Worm (Caenorhabditis elegans) whole organism, late embryonic: ENCODE data around the gene pitp-1.

Experiments
- F13H6.1 ChIP-seq: sonication (generic microtip); optimal IDR thresholded peaks from 2 replicates; lab custom pipeline; 2016; ENCODE audit warnings: missing genetic modification characterization, missing compliant biosample characterization
- K02D7.2 ChIP-seq: sonication (generic microtip); optimal IDR thresholded peaks from 2 replicates; lab custom pipeline; 2017; ENCODE audit warnings: mild to moderate bottlenecking, missing genetic modification characterization, missing compliant biosample characterization
- Y22D7AL.16 ChIP-seq: sonication (generic microtip); optimal IDR thresholded peaks from 2 replicates; lab custom pipeline; 2016; ENCODE audit warnings: missing genetic modification characterization, missing compliant biosample characterization
- ama-1 ChIP-seq: fragments of 150-350 bp; optimal IDR thresholded peaks from 2 replicates; lab custom pipeline; 2014
- ceh-19 ChIP-seq: fragments of 200-800 bp; sonication (Bioruptor generic); optimal IDR thresholded peaks from 2 replicates; lab custom pipeline; 2018; ENCODE audit warnings: mild to moderate bottlenecking, missing genetic modification characterization, missing compliant biosample characterization
- ceh-2 ChIP-seq: sonication (generic microtip); optimal IDR thresholded peaks from 2 replicates; lab custom pipeline; 2016; ENCODE audit warnings: missing genotype, missing genetic modification characterization, missing compliant biosample characterization
- ceh-22 ChIP-seq: sonication (generic microtip); optimal IDR thresholded peaks from 2 replicates; lab custom pipeline; 2017; ENCODE audit warnings: missing biosample characterization, missing genetic modification characterization
- ceh-31 ChIP-seq: sonication (generic microtip); optimal IDR thresholded peaks from 2 replicates; lab custom pipeline; 2016; ENCODE audit warnings: missing genetic modification characterization, missing compliant biosample characterization
- ceh-6 ChIP-seq: fragments of 200-800 bp; sonication (Bioruptor generic); optimal IDR thresholded peaks from 2 replicates; lab custom pipeline; 2018; ENCODE audit warnings: mild to moderate bottlenecking, missing genetic modification characterization, missing compliant biosample characterization
- ceh-9 ChIP-seq: sonication (generic microtip); optimal IDR thresholded peaks from 2 replicates; lab custom pipeline; 2016; ENCODE audit warnings: mild to moderate bottlenecking, missing genetic modification characterization, inconsistent platforms, missing compliant biosample characterization
- che-1 ChIP-seq: sonication (generic microtip); optimal IDR thresholded peaks from 2 replicates; lab custom pipeline; 2016; ENCODE audit warnings: mild to moderate bottlenecking, missing genetic modification characterization, missing compliant biosample characterization
- elt-2 ChIP-seq: sonication (generic microtip); optimal IDR thresholded peaks from 2 replicates; lab custom pipeline; 2016; ENCODE audit warnings: missing genetic modification reagents, missing genetic modification characterization, missing compliant biosample characterization
- elt-4 ChIP-seq: sonication (generic microtip); optimal IDR thresholded peaks from 2 replicates; lab custom pipeline; 2016; ENCODE audit warnings: missing genetic modification characterization, missing compliant biosample characterization
- ets-4 ChIP-seq: sonication (generic microtip); optimal IDR thresholded peaks from 2 replicates; lab custom pipeline; 2016; ENCODE audit warnings: missing genetic modification characterization, missing compliant biosample characterization
- fax-1 ChIP-seq: sonication (generic microtip); optimal IDR thresholded peaks from 2 replicates; lab custom pipeline; 2016; ENCODE audit warnings: missing genotype, missing genetic modification characterization, missing compliant biosample characterization
- fkh-10 ChIP-seq: fragments of 150-350 bp; optimal IDR thresholded peaks from 2 replicates; lab custom pipeline; 2014; ENCODE audit warnings: missing biosample characterization, missing genetic modification reagents, missing genetic modification characterization
- gmeb-2 ChIP-seq: sonication (generic microtip); optimal IDR thresholded peaks from 2 replicates; lab custom pipeline; 2016; ENCODE audit warnings: missing genetic modification characterization, inconsistent platforms, missing compliant biosample characterization
- hlh-13 ChIP-seq: fragments of 200-800 bp; sonication (Bioruptor generic); optimal IDR thresholded peaks from 2 replicates; lab custom pipeline; 2018; ENCODE audit warnings: mild to moderate bottlenecking, missing genetic modification characterization, missing compliant biosample characterization
- hlh-15 ChIP-seq: sonication (generic microtip); optimal IDR thresholded peaks from 2 replicates; lab custom pipeline; 2016; ENCODE audit warnings: missing genetic modification characterization, missing compliant biosample characterization
- lin-11 ChIP-seq: fragments of 200-800 bp; sonication (Bioruptor generic); optimal IDR thresholded peaks from 2 replicates; lab custom pipeline; 2018; ENCODE audit warnings: mild to moderate bottlenecking, missing genetic modification characterization, missing compliant biosample characterization
- nhr-11 ChIP-seq: fragments of 150-350 bp; optimal IDR thresholded peaks from 2 replicates; lab custom pipeline; 2014; ENCODE audit warnings: missing biosample characterization, missing genetic modification characterization
- npax-4 ChIP-seq: sonication (generic microtip); optimal IDR thresholded peaks from 2 replicates; lab custom pipeline; 2016; ENCODE audit warnings: missing genetic modification characterization, missing compliant biosample characterization
- odd-2 ChIP-seq: sonication (generic microtip); optimal IDR thresholded peaks from 2 replicates; lab custom pipeline; 2017; ENCODE audit warnings: antibody characterized with exemption, mild to moderate bottlenecking, missing genetic modification characterization, missing compliant biosample characterization
- pag-3 ChIP-seq: sonication (generic microtip); optimal IDR thresholded peaks from 2 replicates; lab custom pipeline; 2016; ENCODE audit warnings: missing compliant biosample characterization, missing genetic modification characterization, borderline replicate concordance
- pat-9 ChIP-seq: fragments of 200-800 bp; sonication (Bioruptor generic); optimal IDR thresholded peaks from 2 replicates; lab custom pipeline; 2018; ENCODE audit warnings: mild to moderate bottlenecking, missing genetic modification characterization, moderate library complexity, missing compliant biosample characterization
- pax-1 ChIP-seq: fragments of 150-350 bp; optimal IDR thresholded peaks from 2 replicates; lab custom pipeline; 2014; ENCODE audit warnings: missing biosample characterization, missing genetic modification characterization
- pros-1 ChIP-seq: fragments of 150-350 bp; optimal IDR thresholded peaks from 2 replicates; lab custom pipeline; 2014; ENCODE audit warnings: missing biosample characterization, missing genetic modification reagents, missing genetic modification characterization
- rnt-1 ChIP-seq: sonication (generic microtip); optimal IDR thresholded peaks from 2 replicates; lab custom pipeline; 2016; ENCODE audit warnings: missing genetic modification characterization, missing compliant biosample characterization
- sox-2 ChIP-seq: fragments of 200-800 bp; sonication (Bioruptor generic); IDR thresholded peaks from 2 replicates; pipeline ENCODE4 v1.3.6; 2022; ENCODE audit warnings: missing genetic modification reagents, missing genetic modification characterization, missing compliant biosample characterization
- sox-4 ChIP-seq: sonication (generic microtip); optimal IDR thresholded peaks from 2 replicates; lab custom pipeline; 2017; ENCODE audit warnings: mild to moderate bottlenecking, missing genetic modification characterization, inconsistent platforms, missing compliant biosample characterization
- tbx-2 ChIP-seq: sonication (generic microtip); optimal IDR thresholded peaks from 2 replicates; lab custom pipeline; 2016; ENCODE audit warnings: missing genetic modification characterization, missing compliant biosample characterization
- ttx-3 ChIP-seq: sonication (generic microtip); optimal IDR thresholded peaks from 2 replicates; lab custom pipeline; 2016; ENCODE audit warnings: missing genetic modification reagents, missing genetic modification characterization, missing compliant biosample characterization
- unc-55 ChIP-seq: sonication (generic microtip); optimal IDR thresholded peaks from 2 replicates; lab custom pipeline; 2017; ENCODE audit warnings: missing biosample characterization, missing genetic modification reagents, missing genetic modification characterization
- unc-86 ChIP-seq: sonication (generic microtip); optimal IDR thresholded peaks from 2 replicates; lab custom pipeline; 2016; ENCODE audit warnings: missing genetic modification characterization, missing compliant biosample characterization

pitp-1 gene

DNA sequence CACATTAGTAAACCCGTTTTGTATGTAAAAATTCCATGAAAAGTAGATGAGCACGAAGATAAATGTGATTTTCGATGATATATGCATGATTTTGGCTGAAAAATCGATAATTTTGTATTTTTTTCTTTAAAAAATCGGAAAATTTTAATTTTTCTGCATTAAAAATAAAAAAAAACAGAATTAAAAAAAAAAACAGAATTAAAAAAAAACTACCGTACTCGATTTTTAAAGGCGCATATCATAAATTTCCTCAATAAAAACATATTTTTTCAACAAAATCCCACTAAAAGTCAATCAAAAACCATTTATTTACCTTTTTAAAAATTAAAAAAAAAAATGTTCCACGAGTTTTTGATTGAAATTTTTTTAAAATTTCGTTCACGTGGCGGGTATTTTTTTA is 36.5 kb downstream of the pitp-1 start, which contains the start of gene gly-14:
TSS of gene gly-14 (minus strand) at position 101 of the 400 bp plus-strand sequence.
- TF ChIP-seq sox-2 (GFP tag; lab: Robert Waterston, UW) (no peak), Y22D7AL.16 (tag; lab: Kevin White, UChicago) (no peak), fax-1 (tag; lab: Kevin White, UChicago) (no peak), ceh-2 (tag; lab: Kevin White, UChicago) (no peak), K02D7.2 (tag; lab: Kevin White, UChicago) (no peak), odd-2 (tag; lab: Kevin White, UChicago) (no peak), hlh-15 (tag; lab: Kevin White, UChicago) (no peak), ceh-22 (tag; lab: Kevin White, UChicago) (no peak), pag-3 (tag; lab: Kevin White, UChicago) (no peak), ceh-19 (GFP tag; lab: Kevin White, UChicago) (no peak), pat-9 (tag; lab: Kevin White, UChicago) (no peak), ets-4 (tag; lab: Kevin White, UChicago) (no peak), ttx-3 (tag; lab: Kevin White, UChicago) (no peak), nhr-11 (no peak), ceh-6 (no peak), tbx-2 (tag; lab: Kevin White, UChicago) (no peak), che-1 (tag; lab: Kevin White, UChicago) (no peak), pax-1 (no peak), rnt-1 (tag; lab: Kevin White, UChicago) (no peak)

DNA sequence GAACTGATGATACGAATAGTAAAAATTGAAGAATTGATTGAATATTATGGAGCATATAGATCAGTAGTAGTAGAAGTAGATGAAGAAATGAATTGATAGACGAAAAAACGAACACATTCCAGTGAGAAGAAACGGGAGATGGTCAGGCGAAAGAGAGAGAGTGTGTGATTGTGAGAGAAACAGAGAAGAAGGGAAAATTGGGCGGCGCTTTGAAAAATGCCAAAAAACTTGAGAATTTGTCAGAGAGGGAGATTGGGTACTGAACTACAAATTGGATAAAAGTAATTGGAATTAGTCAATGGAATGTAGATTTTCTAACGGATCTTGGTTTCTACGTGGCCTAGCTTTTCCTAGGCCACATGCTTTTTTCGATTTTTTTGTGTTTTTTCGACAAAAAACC is 41.4 kb downstream of the pitp-1 start, which contains the start of gene C34C12.7:
TSS of gene C34C12.7 (minus strand) at position 118 of the 400 bp plus-strand sequence.
- TF ChIP-seq elt-4 (tag; lab: Kevin White, UChicago) (no peak), hlh-13 (GFP tag; lab: Kevin White, UChicago) (no peak), ama-1 (lab: Kevin White, UChicago) (no peak), ceh-31 (no peak)

DNA sequence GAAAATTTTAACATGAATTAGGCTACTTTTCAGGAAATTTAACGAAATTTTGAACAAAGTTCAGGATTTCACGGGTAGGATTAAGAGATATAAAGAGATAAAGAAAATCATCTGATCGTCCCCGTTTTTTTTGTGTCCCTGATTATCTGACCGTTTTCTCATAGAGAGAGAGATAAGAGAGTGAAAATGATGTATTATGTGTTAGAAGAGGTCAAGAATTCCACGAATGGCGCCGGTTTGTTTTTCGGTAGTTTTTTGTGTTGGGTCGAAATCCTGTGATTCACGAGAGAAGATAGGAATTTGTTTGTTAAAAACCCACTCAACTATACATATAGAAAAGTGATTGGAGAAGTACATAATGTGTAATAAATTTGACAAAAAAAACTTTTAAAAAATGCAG is 42.5 kb downstream of the pitp-1 start:
- TF ChIP-seq npax-4 (tag; lab: Kevin White, UChicago) = no peak
- no peak for TF ChIP-seq elt-2 (tag; lab: Kevin White, UChicago)
- TF ChIP-seq, all 69 proteins: peak for 0

DNA sequence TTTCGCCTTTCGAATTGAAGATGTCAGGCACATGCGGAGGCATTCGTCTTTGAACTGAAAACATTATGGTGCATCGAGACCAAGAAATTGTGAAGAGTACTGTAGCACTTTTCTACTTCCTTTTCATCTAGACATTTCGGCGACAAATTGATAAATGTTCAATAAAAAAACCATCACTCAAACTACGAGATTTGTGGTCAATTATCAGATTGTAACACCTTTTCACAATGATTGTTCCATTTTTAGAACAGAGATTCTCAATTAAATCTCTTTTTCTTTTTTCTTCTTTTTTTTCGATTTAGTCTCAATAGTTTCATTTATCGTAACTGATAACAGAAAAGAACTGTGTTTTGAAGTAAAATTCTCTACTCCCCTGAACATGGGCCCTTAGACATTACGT is 43.5 kb downstream of the pitp-1 start:
- TF ChIP-seq gmeb-2 (tag; lab: Kevin White, UChicago) (no peak), ceh-9 (no peak)

DNA sequence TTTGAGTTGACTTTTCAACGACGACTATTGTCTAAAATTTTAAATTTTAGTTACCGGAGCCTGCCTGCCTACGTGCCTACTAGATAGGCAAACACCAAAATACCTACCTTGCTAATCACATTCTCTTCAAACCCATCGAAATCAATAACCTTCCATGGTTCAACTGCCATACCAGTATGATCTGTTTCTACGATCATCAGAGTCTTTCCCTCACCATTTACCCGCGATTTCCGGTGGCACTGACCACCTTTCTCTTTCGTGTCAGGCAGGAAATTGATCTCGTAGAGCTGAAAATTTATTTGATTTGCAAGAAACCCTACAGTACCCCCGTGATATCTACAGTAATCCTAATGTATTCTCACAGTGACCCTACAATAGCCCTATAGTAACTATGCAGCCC is 44.6 kb downstream of the pitp-1 start:
- TF ChIP-seq ama-1 (lab: Kevin White, UChicago) = no peak
- no peak for TF ChIP-seq unc-55 (GFP tag; lab: Kevin White, UChicago)
- no peak for TF ChIP-seq nhr-11
- TF ChIP-seq unc-86 (tag; lab: Kevin White, UChicago) = no peak
- TF ChIP-seq F13H6.1 (tag; lab: Kevin White, UChicago) = no peak
- no peak for TF ChIP-seq fkh-10 (GFP tag; lab: Kevin White, UChicago)
- no peak for TF ChIP-seq pax-1
- TF ChIP-seq lin-11 (tag; lab: Kevin White, UChicago) = no peak
- no peak for TF ChIP-seq sox-2 (GFP tag; lab: Robert Waterston, UW)
- no peak for TF ChIP-seq odd-2 (tag; lab: Kevin White, UChicago)
- no peak for TF ChIP-seq fax-1 (tag; lab: Kevin White, UChicago)
- no peak for TF ChIP-seq ceh-22 (tag; lab: Kevin White, UChicago)
- no peak for TF ChIP-seq pros-1 (tag; lab: Kevin White, UChicago)
- TF ChIP-seq sox-4 = no peak
- TF ChIP-seq, all 69 proteins: peak for 0
